Worm (Caenorhabditis elegans) whole organism, L1 larva: ENCODE data around the gene grd-16.

Experiments used
- F16B12.6 ChIP-seq: fragments of 150-350 bp; optimal IDR thresholded peaks from 2 replicates; lab custom pipeline; 2014; ENCODE audit warnings: missing biosample characterization, missing genetic modification characterization
- aly-2 ChIP-seq: fragments of 150-350 bp; optimal IDR thresholded peaks from 2 replicates; lab custom pipeline; 2014; ENCODE audit warnings: missing biosample characterization, missing genetic modification characterization
- irx-1 ChIP-seq: sonication (generic microtip); optimal IDR thresholded peaks from 2 replicates; lab custom pipeline; 2016; ENCODE audit warnings: missing genetic modification characterization, missing compliant biosample characterization
- lin-35 ChIP-seq, 2 experiments: fragments of 150-350 bp; optimal IDR thresholded peaks; 2 replicates each; lab custom pipeline; 2014; ENCODE audit warnings: missing biosample characterization in 2 of 2, missing genetic modification characterization in 2 of 2, missing genetic modification reagents in 2 of 2
- nhr-237 ChIP-seq: fragments of 150-350 bp; optimal IDR thresholded peaks from 2 replicates; lab custom pipeline; 2014; ENCODE audit warnings: missing biosample characterization, missing genetic modification characterization
- ztf-4 ChIP-seq: fragments of 150-350 bp; optimal IDR thresholded peaks from 2 replicates; lab custom pipeline; 2014; ENCODE audit warnings: missing biosample characterization, missing genetic modification characterization

The grd-16 gene

DNA sequence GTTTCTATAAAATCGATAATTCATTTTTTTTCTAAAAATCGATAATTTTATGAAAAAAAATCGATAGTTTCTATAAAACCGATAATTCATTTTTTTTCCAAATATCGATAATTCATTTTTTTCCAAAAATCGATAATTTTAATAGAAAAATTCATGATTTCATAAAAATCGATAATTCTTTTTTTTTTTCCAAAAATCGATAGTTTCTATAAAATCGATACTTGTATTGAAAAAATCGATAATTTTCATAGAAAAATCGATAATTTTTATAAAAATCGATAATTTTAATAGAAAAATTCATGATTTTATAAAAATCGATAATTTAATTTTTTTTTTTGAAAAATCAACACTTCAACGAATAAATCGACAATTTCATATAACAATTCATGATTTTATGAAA is 52.8 kb downstream of the grd-16 start:
- TF ChIP-seq aly-2 (tag; lab: Kevin White, UChicago): no peak
- TF ChIP-seq irx-1 (tag; lab: Kevin White, UChicago): no peak
- TF ChIP-seq nhr-237: no peak
- no peak for TF ChIP-seq lin-35 (GFP tag; optimal IDR thresholded peaks at IDR 0.05; lab: Kevin White, UChicago)
- no peak for TF ChIP-seq F16B12.6 (tag; lab: Kevin White, UChicago)
- no peak for TF ChIP-seq ztf-4 (tag; lab: Kevin White, UChicago)
- TF ChIP-seq, all 84 proteins: peak for 0
